Fruit fly (Drosophila melanogaster) whole organism, embryonic: ENCODE results near the gene CG12171.

ENCODE experiments used
- CG10321 ChIP-seq: fragments of 200-800 bp; sonication (Bioruptor generic); IDR thresholded peaks from 2 replicates; pipeline ENCODE4 v1.3.6; 2022; ENCODE audit warnings: missing biosample characterization, missing genetic modification characterization
- CG12659 ChIP-seq: fragments of 200-800 bp; sonication (Bioruptor generic); optimal IDR thresholded peaks from 3 replicates; lab custom pipeline; 2017; ENCODE audit warnings: mild to moderate bottlenecking, missing biosample characterization, missing genetic modification reagents, missing genetic modification characterization
- CG13296 ChIP-seq: fragments of 200-800 bp; sonication (Bioruptor generic); optimal IDR thresholded peaks from 3 replicates; lab custom pipeline; 2018; ENCODE audit warnings: missing biosample characterization, mild to moderate bottlenecking, missing genetic modification characterization
- CG14965 ChIP-seq: fragments of 200-800 bp; sonication (Bioruptor generic); optimal IDR thresholded peaks from 2 replicates; lab custom pipeline; 2016; ENCODE audit warnings: missing biosample characterization, missing genetic modification characterization, borderline replicate concordance
- CG17568 ChIP-seq: fragments of 200-800 bp; sonication (Bioruptor generic); optimal IDR thresholded peaks from 2 replicates; lab custom pipeline; 2018; ENCODE audit warnings: missing biosample characterization, mild to moderate bottlenecking, missing genetic modification characterization, moderate library complexity
- CG18619 ChIP-seq: fragments of 200-800 bp; sonication (Bioruptor generic); optimal IDR thresholded peaks from 3 replicates; lab custom pipeline; 2017; ENCODE audit warnings: missing biosample characterization, mild to moderate bottlenecking, missing genetic modification characterization
- CG2712 ChIP-seq: fragments of 200-800 bp; optimal IDR thresholded peaks from 3 replicates; lab custom pipeline; 2019; ENCODE audit warnings: missing biosample characterization, mild to moderate bottlenecking, missing genetic modification characterization, moderate library complexity
- CG32532 ChIP-seq: fragments of 200-800 bp; sonication (Bioruptor generic); IDR thresholded peaks from 2 replicates; pipeline ENCODE4 v1.3.6; 2022; ENCODE audit warnings: missing biosample characterization, missing genetic modification characterization
- CG34224 ChIP-seq: fragments of 200-800 bp; sonication (Bioruptor generic); IDR thresholded peaks from 3 replicates; pipeline ENCODE4 v1.3.6; 2022; ENCODE audit warnings: missing biosample characterization, missing genetic modification characterization; ENCODE audit not compliant: partially characterized antibody
- CG43689 ChIP-seq: fragments of 200-800 bp; sonication (Bioruptor generic); IDR thresholded peaks from 2 replicates; pipeline ENCODE4 v1.3.6; 2022; ENCODE audit warnings: missing biosample characterization, missing genetic modification characterization
- CG6765 ChIP-seq: fragments of 200-800 bp; sonication (Bioruptor generic); optimal IDR thresholded peaks from 3 replicates; lab custom pipeline; 2017; ENCODE audit warnings: missing biosample characterization, mild to moderate bottlenecking, missing genetic modification characterization
- CG7786 ChIP-seq: fragments of 200-800 bp; sonication (Bioruptor generic); optimal IDR thresholded peaks from 2 replicates; lab custom pipeline; 2016; ENCODE audit warnings: missing biosample characterization, missing genetic modification characterization
- CG8944 ChIP-seq: fragments of 200-800 bp; sonication (Bioruptor generic); optimal IDR thresholded peaks from 3 replicates; lab custom pipeline; 2016; ENCODE audit warnings: missing biosample characterization, missing genetic modification characterization
- CG9215 ChIP-seq: fragments of 200-800 bp; sonication (Bioruptor generic); IDR thresholded peaks from 2 replicates; pipeline ENCODE4 v1.3.6; 2022; ENCODE audit warnings: missing biosample characterization, missing genetic modification characterization
- CG9797 ChIP-seq: fragments of 200-800 bp; sonication (Bioruptor generic); optimal IDR thresholded peaks from 3 replicates; lab custom pipeline; 2018; ENCODE audit warnings: missing biosample characterization, mild to moderate bottlenecking, missing genetic modification characterization
- Camta ChIP-seq: fragments of 200-800 bp; sonication (Bioruptor generic); optimal IDR thresholded peaks from 2 replicates; lab custom pipeline; 2016; ENCODE audit warnings: missing biosample characterization, missing genetic modification characterization
- CkIIα-i1 ChIP-seq: fragments of 200-800 bp; sonication (Bioruptor generic); IDR thresholded peaks from 2 replicates; pipeline ENCODE4 v1.3.6; 2022; ENCODE audit warnings: missing biosample characterization, missing genetic modification characterization
- D ChIP-seq, 2 experiments: fragments of 200-800 bp in 1 of 2; fragments of >200 bp in 1 of 2; sonication (Bioruptor generic) in 1 of 2; optimal IDR thresholded peaks; 2 replicates in 1 of 2; 3 replicates in 1 of 2; lab custom pipeline; 2017; ENCODE audit warnings: mild to moderate bottlenecking in 1 of 2, missing biosample characterization in 1 of 2, missing genetic modification characterization in 1 of 2, missing genetic modification reagents in 1 of 2
- D19A ChIP-seq: fragments of 200-800 bp; optimal IDR thresholded peaks from 3 replicates; lab custom pipeline; 2019; ENCODE audit warnings: missing biosample characterization, mild to moderate bottlenecking, missing genetic modification characterization, moderate library complexity
- Dad ChIP-seq: fragments of 200-800 bp; sonication (Bioruptor generic); optimal IDR thresholded peaks from 3 replicates; lab custom pipeline; 2016; ENCODE audit warnings: missing biosample characterization, missing genetic modification characterization
- E2f1 ChIP-seq: fragments of 200-800 bp; sonication (Bioruptor generic); IDR thresholded peaks from 2 replicates; pipeline ENCODE4 v1.3.6; 2022; ENCODE audit warnings: missing biosample characterization, missing genetic modification characterization
- Ets97D ChIP-seq: fragments of 200-800 bp; sonication (Bioruptor generic); optimal IDR thresholded peaks from 3 replicates; lab custom pipeline; 2016; ENCODE audit warnings: missing biosample characterization, missing genetic modification characterization
- Fer2 ChIP-seq: fragments of 200-800 bp; sonication (Bioruptor generic); optimal IDR thresholded peaks from 2 replicates; lab custom pipeline; 2018; ENCODE audit warnings: missing biosample characterization, mild to moderate bottlenecking, missing genetic modification characterization, moderate library complexity
- HHEX ChIP-seq: fragments of 200-800 bp; sonication (Bioruptor generic); optimal IDR thresholded peaks from 3 replicates; lab custom pipeline; 2017; ENCODE audit warnings: missing biosample characterization, mild to moderate bottlenecking, missing genetic modification characterization, missing genetic modification reagents
- Med ChIP-seq: fragments of 200-800 bp; sonication (Bioruptor generic); peaks from one replicate; lab custom pipeline; 2016; ENCODE audit warnings: missing biosample characterization, missing genetic modification characterization, mild to moderate bottlenecking, inconsistent platforms, moderate library complexity
- Oli ChIP-seq: fragments of 200-800 bp; sonication (Bioruptor generic); optimal IDR thresholded peaks from 2 replicates; lab custom pipeline; 2018; ENCODE audit warnings: missing biosample characterization, mild to moderate bottlenecking, missing genetic modification characterization, moderate library complexity
- PHDP ChIP-seq: fragments of 200-800 bp; sonication (Bioruptor generic); optimal IDR thresholded peaks from 3 replicates; lab custom pipeline; 2018; ENCODE audit warnings: missing biosample characterization, mild to moderate bottlenecking, missing genetic modification characterization, moderate library complexity
- Poxn ChIP-seq: fragments of 200-800 bp; sonication (Bioruptor generic); IDR thresholded peaks from 2 replicates; pipeline ENCODE4 v1.3.6; 2022; ENCODE audit warnings: missing biosample characterization, missing genetic modification characterization
- Rx ChIP-seq: fragments of 200-800 bp; sonication (Bioruptor generic); IDR thresholded peaks from 2 replicates; pipeline ENCODE4 v1.3.6; 2022; ENCODE audit warnings: missing biosample characterization, missing genetic modification characterization
- Sox100B ChIP-seq: fragments of 200-800 bp; sonication (Bioruptor generic); optimal IDR thresholded peaks from 3 replicates; lab custom pipeline; 2018; ENCODE audit warnings: missing biosample characterization, mild to moderate bottlenecking, missing genetic modification characterization
- cg ChIP-seq: fragments of 200-800 bp; sonication (Bioruptor generic); optimal IDR thresholded peaks from 3 replicates; lab custom pipeline; 2019; ENCODE audit warnings: missing biosample characterization, mild to moderate bottlenecking, missing genetic modification characterization, moderate library complexity
- chif ChIP-seq, 2 experiments: fragments of 200-800 bp; sonication (Bioruptor generic); optimal IDR thresholded peaks; 3 replicates each; lab custom pipeline; 2016; ENCODE audit warnings: missing biosample characterization in 2 of 2, missing genetic modification characterization in 2 of 2
- chn ChIP-seq: fragments of 200-800 bp; sonication (Bioruptor generic); optimal IDR thresholded peaks from 2 replicates; lab custom pipeline; 2016; ENCODE audit warnings: missing biosample characterization, missing genetic modification characterization
- crc ChIP-seq: fragments of 200-800 bp; sonication (Bioruptor generic); optimal IDR thresholded peaks from 2 replicates; lab custom pipeline; 2016; ENCODE audit warnings: missing biosample characterization, missing genetic modification characterization
- dimm ChIP-seq: fragments of 200-800 bp; sonication (Bioruptor generic); IDR thresholded peaks from 2 replicates; pipeline ENCODE4 v1.3.6; 2022; ENCODE audit warnings: missing biosample characterization, missing genetic modification characterization
- disco-r ChIP-seq: fragments of 200-800 bp; sonication (Bioruptor generic); optimal IDR thresholded peaks from 2 replicates; lab custom pipeline; 2016; ENCODE audit warnings: missing biosample characterization, missing genetic modification characterization
- dysf ChIP-seq: fragments of 200-800 bp; sonication (Bioruptor generic); IDR thresholded peaks from 3 replicates; pipeline ENCODE4 v1.3.6; 2022; ENCODE audit warnings: missing biosample characterization, missing genetic modification characterization
- ewg ChIP-seq: fragments of 200-800 bp; sonication (Bioruptor generic); optimal IDR thresholded peaks from 3 replicates; lab custom pipeline; 2017; ENCODE audit warnings: mild to moderate bottlenecking, missing biosample characterization, missing genetic modification reagents, missing genetic modification characterization
- ken ChIP-seq: fragments of 200-800 bp; sonication (Bioruptor generic); IDR thresholded peaks from 3 replicates; pipeline ENCODE4 v1.3.6; 2022; ENCODE audit warnings: missing biosample characterization, missing genetic modification characterization
- klu ChIP-seq: fragments of 200-800 bp; sonication (Bioruptor generic); IDR thresholded peaks from 2 replicates; pipeline ENCODE4 v1.3.6; 2022; ENCODE audit warnings: missing biosample characterization, missing genetic modification characterization
- oc ChIP-seq: fragments of 200-800 bp; sonication (Bioruptor generic); optimal IDR thresholded peaks from 2 replicates; lab custom pipeline; 2018; ENCODE audit warnings: missing biosample characterization, mild to moderate bottlenecking, missing genetic modification characterization, moderate library complexity
- odd ChIP-seq: fragments of 200-800 bp; sonication (Bioruptor generic); optimal IDR thresholded peaks from 2 replicates; lab custom pipeline; 2017; ENCODE audit warnings: missing biosample characterization, mild to moderate bottlenecking, missing genetic modification characterization
- org-1 ChIP-seq: fragments of 200-800 bp; sonication (Bioruptor generic); optimal IDR thresholded peaks from 2 replicates; lab custom pipeline; 2017; ENCODE audit warnings: missing biosample characterization, missing genetic modification characterization
- peb ChIP-seq: fragments of 200-800 bp; sonication (Bioruptor generic); IDR thresholded peaks from 2 replicates; pipeline ENCODE4 v1.3.6; 2022; ENCODE audit warnings: missing biosample characterization, missing genetic modification characterization
- prd ChIP-seq, 3 experiments: fragments of >200 bp in 2 of 3; fragments of 200-800 bp in 1 of 3; sonication (Bioruptor generic) in 1 of 3; optimal IDR thresholded peaks in 2 of 3; IDR thresholded peaks in 1 of 3; 2 replicates in 2 of 3; 3 replicates in 1 of 3; pipeline versions ENCODE4 v1.3.6 to Lab custom; 2017 to 2022; ENCODE audit warnings: missing biosample characterization in 1 of 3, missing genetic modification characterization in 1 of 3
- sens ChIP-seq: fragments of 200-800 bp; sonication (Bioruptor generic); peaks from one replicate; lab custom pipeline; 2016; ENCODE audit warnings: missing biosample characterization, missing genetic modification characterization
- shn ChIP-seq: fragments of 200-800 bp; sonication (Bioruptor generic); optimal IDR thresholded peaks from 3 replicates; lab custom pipeline; 2016; ENCODE audit warnings: missing biosample characterization, missing genetic modification characterization
- sna ChIP-seq: fragments of 200-800 bp; sonication (Bioruptor generic); IDR thresholded peaks from 2 replicates; pipeline ENCODE4 v1.3.6; 2022; ENCODE audit warnings: missing biosample characterization, missing genetic modification characterization; ENCODE audit not compliant: partially characterized antibody

The CG12171 gene

dm6 chr3R:5672658-5673217 is 39.3 kb downstream of the CG12171 start (continued):
- TF ChIP-seq peb (GFP tag; lab: Robert Waterston, UW) (no peak), CG34224 (GFP tag; lab: Robert Waterston, UW) (peak; percentile 46; the same call in 1 of the 3 replicates), disco-r (GFP tag; lab: Kevin White, UChicago) (peak; percentile 25), D19A (tag; lab: Kevin White, UChicago) (peak; percentile 65), CG9797 (peak; percentile 30), CG32532 (GFP tag; lab: Robert Waterston, UW) (peak; percentile 35; the same call in 1 of the 2 replicates), Med (peak; percentile 98), CG6765 (GFP tag; lab: Kevin White, UChicago) (peak; percentile 54), CG43689 (GFP tag; lab: Robert Waterston, UW) (no peak), shn (GFP tag; lab: Kevin White, UChicago) (peak; percentile 6), Ets97D (GFP tag; lab: Kevin White, UChicago) (peak; percentile 26), Rx (GFP tag; lab: Robert Waterston, UW) (peak; percentile 38; the same call in 1 of the 2 replicates), CG13296 (GFP tag; lab: Kevin White, UChicago) (peak; percentile 93), Dad (GFP tag; lab: Kevin White, UChicago) (peak; percentile 54), sens (GFP tag; lab: Kevin White, UChicago) (peak; percentile 95), CG12659 (peak; percentile 84), chif (GFP tag; optimal IDR thresholded peaks at IDR 0.05; lab: Kevin White, UChicago) (peak; percentile 28 to 53), odd (GFP tag; lab: Kevin White, UChicago) (peak; percentile 91), CG7786 (peak; percentile 48), PHDP (tag; lab: Kevin White, UChicago) (peak; percentile 83), D (optimal IDR thresholded peaks at IDR 0.05; lab: Kevin White, UChicago) (no peak), D (GFP tag; optimal IDR thresholded peaks at IDR 0.05; lab: Kevin White, UChicago) (peak; percentile 74), Oli (tag; lab: Kevin White, UChicago) (peak; percentile 20), CG9215 (GFP tag; lab: Robert Waterston, UW) (no peak), klu (no peak), CG10321 (peak; percentile 46; the same call in 1 of the 2 replicates), Camta (GFP tag; lab: Kevin White, UChicago) (peak; percentile 49), sna (GFP tag; lab: Robert Waterston, UW) (0 out of 2 replicates have a peak, but pooled peaks have one; percentile 28), ken (0 out of 3 replicates have a peak, but pooled peaks have one; percentile 49), CG18619 (peak; percentile 86), dimm (no peak), CG17568 (GFP tag; lab: Kevin White, UChicago) (peak; percentile 93), crc (GFP tag; lab: Kevin White, UChicago) (peak; percentile 30), chn (peak; percentile 39), CG8944 (peak; percentile 31), CkIIα-i1 (GFP tag; lab: Robert Waterston, UW) (no peak), cg (GFP tag; lab: Kevin White, UChicago) (peak; percentile 23), oc (tag; lab: Kevin White, UChicago) (peak; percentile 81), Fer2 (tag; lab: Kevin White, UChicago) (peak; percentile 56), CG2712 (tag; lab: Kevin White, UChicago) (peak; percentile 66), Poxn (GFP tag; lab: Robert Waterston, UW) (no peak), org-1 (GFP tag; lab: Kevin White, UChicago) (peak; percentile 83), Sox100B (GFP tag; lab: Kevin White, UChicago) (no peak), dysf (peak; percentile 19; the same call in 1 of the 3 replicates), E2f1 (0 out of 2 replicates have a peak, but pooled peaks have one; percentile 10), CG14965 (GFP tag; lab: Kevin White, UChicago) (peak; percentile 14), HHEX (GFP tag; lab: Kevin White, UChicago) (peak; percentile 89), ewg (peak; percentile 63), prd (optimal IDR thresholded peaks at IDR 0.05; lab: Kevin White, UChicago) (no peak), prd (GFP tag; IDR thresholded peaks at IDR 0.05; lab: Robert Waterston, UW) (peak; percentile 42; the same call in 2 of the 3 replicates)
